Worm (Caenorhabditis elegans): Measurements from ENCODE around the gene F40G12.6.

Gene F40G12.6

ce11 chrV:14316525-14316924 lies 43.6 kb upstream of the F40G12.6 start, which contains the start of gene F47B8.2:
Gene F47B8.2 (minus strand): TSS chrV:14316625.
- TF ChIP-seq bed-2 (GFP tag; IDR thresholded peaks at IDR 0.05) (no peak), die-1 (tag; optimal IDR thresholded peaks at IDR 0.05) (no peak), dpl-1 (GFP tag; optimal IDR thresholded peaks at IDR 0.05) (no peak), zim-3 (tag; optimal IDR thresholded peaks at IDR 0.05) (no peak), nhr-179 (tag; optimal IDR thresholded peaks at IDR 0.05) (no peak), ccch-3 (GFP tag; optimal IDR thresholded peaks at IDR 0.05) (no peak), T26A5.8 (tag; optimal IDR thresholded peaks at IDR 0.05) (no peak), unc-130 (GFP tag; optimal IDR thresholded peaks at IDR 0.05) (no peak), dox-1 (GFP tag; IDR thresholded peaks at IDR 0.05) (no peak), bed-1 (GFP tag; IDR thresholded peaks at IDR 0.05) (no peak), gei-17 (GFP tag; optimal IDR thresholded peaks at IDR 0.05) (no peak), athp-1 (tag; optimal IDR thresholded peaks at IDR 0.05) (no peak), snpc-1.1 (tag; optimal IDR thresholded peaks at IDR 0.05; ENCODE audit: insufficient read depth) (no peak), sptf-2 (GFP tag; optimal IDR thresholded peaks at IDR 0.05) (no peak), mcd-1 (GFP tag; IDR thresholded peaks at IDR 0.05) (no peak)

ce11 chrV:14314236-14314635 lies 41.3 kb upstream of the F40G12.6 start, which contains the start of gene F47B8.1:
Gene F47B8.1 (minus strand): TSS chrV:14314336.
- TF ChIP-seq ztf-26 (tag; optimal IDR thresholded peaks at IDR 0.05) (no peak), Y67H2A.10 (GFP tag; conservative IDR thresholded peaks at IDR 0.05) (no peak), F22D6.2 (tag; optimal IDR thresholded peaks at IDR 0.05) (no peak), hmg-1.2 (GFP tag; IDR thresholded peaks at IDR 0.05) (no peak), C06A6.2 (GFP tag; conservative IDR thresholded peaks at IDR 0.05) (no peak), sdz-38 (tag; optimal IDR thresholded peaks at IDR 0.05) (no peak), B0261.1 (tag; optimal IDR thresholded peaks at IDR 0.05) (no peak), mes-4 (tag; optimal IDR thresholded peaks at IDR 0.05) (no peak), bed-1 (GFP tag; IDR thresholded peaks at IDR 0.05) (no peak), attf-6 (GFP tag; IDR thresholded peaks at IDR 0.05) (no peak), Y53F4B.3 (GFP tag; IDR thresholded peaks at IDR 0.05) (no peak), snpc-3.4 (tag; optimal IDR thresholded peaks at IDR 0.05) (no peak), pbrm-1 (GFP tag; IDR thresholded peaks at IDR 0.05) (no peak), ekl-4 (GFP tag; IDR thresholded peaks at IDR 0.05) (no peak), ztf-3 (GFP tag; optimal IDR thresholded peaks at IDR 0.05) (no peak), bed-2 (GFP tag; IDR thresholded peaks at IDR 0.05) (no peak), Y95B8A.8 (GFP tag; IDR thresholded peaks at IDR 0.05) (no peak), hsf-1 (GFP tag; IDR thresholded peaks at IDR 0.05) (no peak), F33H1.4 (GFP tag; IDR thresholded peaks at IDR 0.05) (no peak)

- no peak for TF ChIP-seq B0336.3 (GFP tag; IDR thresholded peaks at IDR 0.05)
- TF ChIP-seq T26A5.8 (tag; optimal IDR thresholded peaks at IDR 0.05), result no peak
- no peak for TF ChIP-seq atf-7 (tag; optimal IDR thresholded peaks at IDR 0.05)
- no peak for TF ChIP-seq madf-6 (GFP tag; IDR thresholded peaks at IDR 0.05)
- no peak for TF ChIP-seq nfya-2 (GFP tag; IDR thresholded peaks at IDR 0.05)
- TF ChIP-seq let-526 (GFP tag; IDR thresholded peaks at IDR 0.05), result no peak
- TF ChIP-seq bed-1 (GFP tag; IDR thresholded peaks at IDR 0.05), result no peak
- TF ChIP-seq cebp-2 (GFP tag; IDR thresholded peaks at IDR 0.05), result no peak
- no peak for TF ChIP-seq bed-2 (GFP tag; IDR thresholded peaks at IDR 0.05)
- TF ChIP-seq snpc-1.3 (tag; optimal IDR thresholded peaks at IDR 0.05; ENCODE audit: insufficient read depth), result no peak
- TF ChIP-seq ccch-3 (GFP tag; optimal IDR thresholded peaks at IDR 0.05), result no peak
- TF ChIP-seq die-1 (tag; optimal IDR thresholded peaks at IDR 0.05), result no peak
Observed at ce11 chrV:14312695-14313094, 39.8 kb upstream of the F40G12.6 start, which contains the start of gene F14D7.8. Gene F14D7.8 (minus strand): TSS chrV:14312795.
